Worm (Caenorhabditis elegans) whole organism, L1 larva: Measurements from ENCODE around the gene ccm-3.

Experiments
- F16B12.6 ChIP-seq: fragments of 150-350 bp; optimal IDR thresholded peaks from 2 replicates; lab custom pipeline; 2014; ENCODE audit warnings: missing biosample characterization, missing genetic modification characterization
- aha-1 ChIP-seq: fragments of 150-350 bp; optimal IDR thresholded peaks from 2 replicates; lab custom pipeline; 2014; ENCODE audit warnings: missing biosample characterization, missing genetic modification characterization
- alr-1 ChIP-seq: fragments of 200-800 bp; sonication (Bioruptor generic); optimal IDR thresholded peaks from 2 replicates; lab custom pipeline; 2018; ENCODE audit warnings: borderline replicate concordance, mild to moderate bottlenecking, missing genetic modification characterization, missing compliant biosample characterization
- aly-2 ChIP-seq: fragments of 150-350 bp; optimal IDR thresholded peaks from 2 replicates; lab custom pipeline; 2014; ENCODE audit warnings: missing biosample characterization, missing genetic modification characterization
- ama-1 ChIP-seq: fragments of 150-350 bp; optimal IDR thresholded peaks from 2 replicates; lab custom pipeline; 2014
- blmp-1 ChIP-seq: fragments of 150-350 bp; optimal IDR thresholded peaks from 2 replicates; lab custom pipeline; 2014; ENCODE audit warnings: missing biosample characterization, missing genetic modification characterization
- ceh-63 ChIP-seq: fragments of 200-800 bp; sonication (Bioruptor generic); optimal IDR thresholded peaks from 2 replicates; lab custom pipeline; 2018; ENCODE audit warnings: mild to moderate bottlenecking, missing genetic modification characterization, missing compliant biosample characterization
- ceh-8 ChIP-seq: fragments of 200-800 bp; sonication (Bioruptor generic); optimal IDR thresholded peaks from 2 replicates; lab custom pipeline; 2018; ENCODE audit warnings: mild to moderate bottlenecking, missing genetic modification characterization, moderate library complexity, missing compliant biosample characterization
- ceh-88 ChIP-seq: fragments of 200-800 bp; sonication (Bioruptor generic); IDR thresholded peaks from 2 replicates; pipeline ENCODE4 v1.3.6; 2022; ENCODE audit warnings: missing genetic modification characterization, missing compliant biosample characterization
- ceh-90 ChIP-seq: sonication (generic microtip); optimal IDR thresholded peaks from 2 replicates; lab custom pipeline; 2016; ENCODE audit warnings: missing genetic modification characterization, missing compliant biosample characterization
- dpl-1 ChIP-seq, 3 experiments: fragments of 150-350 bp in 2 of 3; sonication (generic microtip) in 1 of 3; optimal IDR thresholded peaks; 2 replicates each; lab custom pipeline; 2014 to 2017; ENCODE audit warnings: missing biosample characterization in 3 of 3, missing genetic modification characterization in 3 of 3, missing genetic modification reagents in 3 of 3
- elt-2 ChIP-seq: sonication (generic microtip); optimal IDR thresholded peaks from 2 replicates; lab custom pipeline; 2016; ENCODE audit warnings: missing genetic modification characterization, mild to moderate bottlenecking, inconsistent platforms, missing compliant biosample characterization, missing genetic modification reagents
- ets-5 ChIP-seq: fragments of 200-800 bp; sonication (Bioruptor generic); IDR thresholded peaks from 2 replicates; pipeline ENCODE4 v1.3.6; 2022; ENCODE audit warnings: missing genetic modification characterization, missing compliant biosample characterization
- fkh-4 ChIP-seq: sonication (generic microtip); optimal IDR thresholded peaks from 2 replicates; lab custom pipeline; 2016; ENCODE audit warnings: missing compliant biosample characterization, missing genetic modification characterization, borderline replicate concordance
- fkh-8 ChIP-seq: sonication (generic microtip); optimal IDR thresholded peaks from 2 replicates; lab custom pipeline; 2016; ENCODE audit warnings: mild to moderate bottlenecking, missing genetic modification characterization, missing compliant biosample characterization
- grh-1 ChIP-seq: fragments of 200-800 bp; sonication (Bioruptor generic); IDR thresholded peaks from 2 replicates; pipeline ENCODE4 v1.3.6; 2022; ENCODE audit warnings: missing genetic modification reagents, missing genetic modification characterization, missing compliant biosample characterization
- hpl-2 ChIP-seq: fragments of 150-350 bp; optimal IDR thresholded peaks from 2 replicates; lab custom pipeline; 2014; ENCODE audit warnings: missing biosample characterization, missing genetic modification reagents, missing genetic modification characterization
- irx-1 ChIP-seq: sonication (generic microtip); optimal IDR thresholded peaks from 2 replicates; lab custom pipeline; 2016; ENCODE audit warnings: missing genetic modification characterization, missing compliant biosample characterization
- lin-13 ChIP-seq: fragments of 150-350 bp; optimal IDR thresholded peaks from 2 replicates; lab custom pipeline; 2014; ENCODE audit warnings: missing biosample characterization, missing genetic modification reagents, missing genetic modification characterization
- lin-14 ChIP-seq: fragments of 200-800 bp; sonication (Bioruptor generic); optimal IDR thresholded peaks from 2 replicates; lab custom pipeline; 2018; ENCODE audit warnings: mild to moderate bottlenecking, missing genetic modification characterization, moderate library complexity, missing compliant biosample characterization
- lin-15B ChIP-seq: fragments of 150-350 bp; sonication (generic microtip); optimal IDR thresholded peaks from 3 replicates; lab custom pipeline; 2014; ENCODE audit warnings: missing biosample characterization, missing genetic modification characterization
- lin-35 ChIP-seq, 2 experiments: fragments of 150-350 bp; optimal IDR thresholded peaks; 2 replicates each; lab custom pipeline; 2014; ENCODE audit warnings: missing biosample characterization in 2 of 2, missing genetic modification characterization in 2 of 2, missing genetic modification reagents in 2 of 2
- lin-39 ChIP-seq: fragments of 150-350 bp; optimal IDR thresholded peaks from 2 replicates; lab custom pipeline; 2014; ENCODE audit warnings: missing biosample characterization, missing genetic modification reagents, missing genetic modification characterization
- mdl-1 ChIP-seq, 2 experiments: fragments of 150-350 bp; optimal IDR thresholded peaks; 2 replicates each; lab custom pipeline; 2014 to 2017; ENCODE audit warnings: missing biosample characterization in 2 of 2, missing genetic modification characterization in 2 of 2, inconsistent platforms in 1 of 2
- nhr-12 ChIP-seq: sonication (generic microtip); optimal IDR thresholded peaks from 2 replicates; lab custom pipeline; 2017; ENCODE audit warnings: missing biosample characterization, missing genetic modification characterization
- nhr-47 ChIP-seq: sonication (generic microtip); optimal IDR thresholded peaks from 2 replicates; lab custom pipeline; 2016; ENCODE audit warnings: mild to moderate bottlenecking, missing genetic modification characterization, moderate library complexity, missing compliant biosample characterization
- nhr-71 ChIP-seq: sonication (generic microtip); optimal IDR thresholded peaks from 2 replicates; lab custom pipeline; 2016; ENCODE audit warnings: mild to moderate bottlenecking, missing genetic modification characterization, moderate library complexity, missing compliant biosample characterization
- nhr-76 ChIP-seq: sonication (generic microtip); optimal IDR thresholded peaks from 2 replicates; lab custom pipeline; 2017; ENCODE audit warnings: missing biosample characterization, missing genetic modification characterization
- nhr-84 ChIP-seq: sonication (generic microtip); optimal IDR thresholded peaks from 2 replicates; lab custom pipeline; 2017; ENCODE audit warnings: missing biosample characterization, missing genetic modification characterization
- pqm-1 ChIP-seq: sonication (generic microtip); optimal IDR thresholded peaks from 3 replicates; lab custom pipeline; 2017; ENCODE audit warnings: missing biosample characterization, missing genetic modification characterization
- rnt-1 ChIP-seq: sonication (generic microtip); optimal IDR thresholded peaks from 2 replicates; lab custom pipeline; 2016; ENCODE audit warnings: mild to moderate bottlenecking, missing genetic modification characterization, moderate library complexity, missing compliant biosample characterization
- snpc-4 ChIP-seq: fragments of 150-350 bp; optimal IDR thresholded peaks from 2 replicates; lab custom pipeline; 2014; ENCODE audit warnings: missing biosample characterization, missing genetic modification characterization
- sptf-1 ChIP-seq: fragments of 150-350 bp; optimal IDR thresholded peaks from 2 replicates; lab custom pipeline; 2014; ENCODE audit warnings: missing biosample characterization, missing genetic modification characterization
- tlp-1 ChIP-seq: fragments of 150-350 bp; optimal IDR thresholded peaks from 2 replicates; lab custom pipeline; 2014; ENCODE audit warnings: missing biosample characterization, missing genetic modification characterization
- unc-130 ChIP-seq: fragments of 150-350 bp; optimal IDR thresholded peaks from 2 replicates; lab custom pipeline; 2017; ENCODE audit warnings: missing biosample characterization, missing genetic modification characterization, inconsistent platforms
- unc-98 ChIP-seq: fragments of 200-800 bp; sonication (Bioruptor generic); IDR thresholded peaks from 2 replicates; pipeline ENCODE4 v1.3.6; 2022; ENCODE audit warnings: missing genetic modification characterization, missing compliant biosample characterization
- xbp-1 ChIP-seq: sonication (generic microtip); optimal IDR thresholded peaks from 2 replicates; lab custom pipeline; 2016; ENCODE audit warnings: missing genetic modification characterization, missing compliant biosample characterization
- zag-1 ChIP-seq: fragments of 150-350 bp; optimal IDR thresholded peaks from 2 replicates; lab custom pipeline; 2014; ENCODE audit warnings: missing biosample characterization, missing genetic modification characterization
- zip-4 ChIP-seq: fragments of 200-800 bp; sonication (Bioruptor generic); optimal IDR thresholded peaks from 2 replicates; lab custom pipeline; 2018; ENCODE audit warnings: mild to moderate bottlenecking, missing genetic modification characterization, moderate library complexity, missing compliant biosample characterization
- ztf-4 ChIP-seq: fragments of 150-350 bp; optimal IDR thresholded peaks from 2 replicates; lab custom pipeline; 2014; ENCODE audit warnings: missing biosample characterization, missing genetic modification characterization

ccm-3 gene

DNA sequence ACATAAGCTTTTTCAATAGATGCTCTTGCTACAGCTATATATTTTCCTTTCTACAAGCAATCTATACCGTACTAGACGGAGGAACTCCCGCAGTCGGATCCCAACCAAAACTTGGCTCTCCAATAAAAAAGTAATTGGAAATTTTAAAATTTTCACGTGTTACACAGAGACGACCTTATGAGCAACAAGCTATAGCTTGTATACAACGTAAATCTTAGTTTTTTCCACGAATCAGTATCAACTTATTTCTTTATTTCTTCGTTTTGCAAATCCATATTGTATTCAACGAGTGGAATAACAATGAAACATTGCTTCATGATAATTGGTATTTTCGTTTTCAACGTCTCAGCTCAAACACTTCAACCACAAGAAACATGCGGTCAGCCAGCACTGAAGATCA, 36.3 kb upstream of the ccm-3 start, which contains the start of gene M28.4:
Gene M28.4 (plus strand): TSS at position 301 of the 400 bp plus-strand sequence.
- no peak for TF ChIP-seq lin-35 (GFP tag; optimal IDR thresholded peaks at IDR 0.05; lab: Kevin White, UChicago)
- no peak for TF ChIP-seq nhr-12 (tag; lab: Kevin White, UChicago)
- no peak for TF ChIP-seq rnt-1 (tag; lab: Kevin White, UChicago)
- TF ChIP-seq tlp-1, result no peak
- no peak for TF ChIP-seq ceh-8
- TF ChIP-seq nhr-47 (tag; lab: Kevin White, UChicago), result no peak
- TF ChIP-seq snpc-4, result no peak
- no peak for TF ChIP-seq mdl-1 (tag; optimal IDR thresholded peaks at IDR 0.05; lab: Kevin White, UChicago)
- no peak for TF ChIP-seq ztf-4 (tag; lab: Kevin White, UChicago)
- TF ChIP-seq zag-1 (tag; lab: Kevin White, UChicago), result no peak
- no peak for TF ChIP-seq ets-5 (GFP tag; lab: Robert Waterston, UW)
- no peak for TF ChIP-seq fkh-8 (tag; lab: Kevin White, UChicago)
- no peak for TF ChIP-seq xbp-1
- no peak for TF ChIP-seq unc-130 (tag; lab: Kevin White, UChicago)
- no peak for TF ChIP-seq irx-1 (tag; lab: Kevin White, UChicago)
- no peak for TF ChIP-seq unc-98
- TF ChIP-seq ama-1, result no peak
- TF ChIP-seq, all 84 proteins: peak for 0

ce11 chrII:10639110-10639509, 32.0 kb upstream of the ccm-3 start, which contains the start of gene M28.9:
Gene M28.9, plus strand, starts transcription at chrII:10639410.
- TF ChIP-seq F16B12.6 (tag; lab: Kevin White, UChicago), result no peak
- TF ChIP-seq zag-1 (tag; lab: Kevin White, UChicago), result no peak
- TF ChIP-seq fkh-4 (tag; lab: Kevin White, UChicago), result no peak
- TF ChIP-seq snpc-4, result no peak
- TF ChIP-seq lin-15B (tag; lab: Kevin White, UChicago), result no peak
- no peak for TF ChIP-seq grh-1 (GFP tag; lab: Robert Waterston, UW)
- no peak for TF ChIP-seq dpl-1 (GFP tag; optimal IDR thresholded peaks at IDR 0.05; lab: Kevin White, UChicago)
- no peak for TF ChIP-seq ceh-90 (tag; lab: Kevin White, UChicago)
- TF ChIP-seq blmp-1, result no peak
- TF ChIP-seq hpl-2 (GFP tag; lab: Kevin White, UChicago), result no peak
- no peak for TF ChIP-seq lin-39 (tag; lab: Kevin White, UChicago)
- TF ChIP-seq nhr-84 (tag; lab: Kevin White, UChicago), result no peak
- TF ChIP-seq fkh-8 (tag; lab: Kevin White, UChicago), result no peak
- TF ChIP-seq nhr-12 (tag; lab: Kevin White, UChicago), result no peak
- TF ChIP-seq nhr-71 (tag; lab: Kevin White, UChicago), result no peak
- TF ChIP-seq aha-1 (tag; lab: Kevin White, UChicago), result no peak
- no peak for TF ChIP-seq ceh-88 (GFP tag; lab: Robert Waterston, UW)
- TF ChIP-seq xbp-1, result no peak
- no peak for TF ChIP-seq sptf-1 (tag; lab: Kevin White, UChicago)

DNA sequence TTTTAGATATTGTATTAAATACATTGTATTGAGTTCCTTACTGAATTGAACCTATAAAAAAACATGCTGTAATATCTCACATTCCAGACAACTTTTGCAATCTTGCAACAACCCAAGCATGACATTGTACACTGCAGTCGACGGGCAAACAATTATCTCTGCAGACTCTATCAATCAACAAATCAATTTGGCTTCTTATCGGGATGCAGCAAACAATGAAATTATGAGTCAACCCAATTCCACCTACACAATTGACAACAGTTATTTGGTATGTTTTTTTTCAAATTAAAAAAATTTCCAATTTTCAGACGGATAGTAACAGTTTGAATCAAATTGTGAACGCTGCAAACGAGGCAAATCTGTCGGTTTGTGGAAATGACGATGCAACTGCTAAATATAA, 23.9 kb upstream of the ccm-3 start:
- TF ChIP-seq F16B12.6 (tag; lab: Kevin White, UChicago), result no peak
- TF ChIP-seq sptf-1 (tag; lab: Kevin White, UChicago), result no peak

DNA sequence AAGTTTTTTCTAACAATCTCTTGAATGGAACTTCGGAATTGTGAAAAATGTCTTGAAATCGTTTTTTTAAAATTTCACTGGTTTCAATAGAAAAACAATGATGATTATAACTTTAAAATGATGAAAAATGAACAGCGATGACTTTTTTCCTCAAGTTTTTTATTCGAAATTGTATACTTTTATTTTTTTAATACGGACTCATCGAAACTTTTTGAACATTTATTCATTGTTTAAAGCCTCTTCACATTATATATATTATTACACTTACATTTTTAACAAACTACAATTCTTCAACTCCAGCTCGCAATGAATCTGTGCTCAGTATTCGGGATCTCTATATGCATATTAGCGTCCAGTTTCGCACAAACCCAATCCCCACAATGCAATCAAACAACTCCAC, 20.9 kb upstream of the ccm-3 start, which contains the start of gene M28.8:
Gene M28.8 (plus strand): TSS at position 301 of the 400 bp plus-strand sequence.
- TF ChIP-seq alr-1 (tag; lab: Kevin White, UChicago) (no peak), zip-4 (no peak), ceh-63 (GFP tag; lab: Kevin White, UChicago) (no peak)

ce11 chrII:10627086-10627485, 20.0 kb upstream of the ccm-3 start:
- peak; percentile 14 for TF ChIP-seq lin-14 (GFP tag; lab: Kevin White, UChicago)
- no peak for TF ChIP-seq ets-5 (GFP tag; lab: Robert Waterston, UW)
- no peak for TF ChIP-seq aly-2
- TF ChIP-seq pqm-1 (tag; lab: Kevin White, UChicago), result peak; percentile 11
- TF ChIP-seq nhr-76 (tag; lab: Kevin White, UChicago), result no peak
- TF ChIP-seq elt-2 (tag; lab: Kevin White, UChicago), result peak; percentile 80
- no peak for TF ChIP-seq lin-13
